Worm (Caenorhabditis elegans): ENCODE results near the gene pqn-16.

DNA sequence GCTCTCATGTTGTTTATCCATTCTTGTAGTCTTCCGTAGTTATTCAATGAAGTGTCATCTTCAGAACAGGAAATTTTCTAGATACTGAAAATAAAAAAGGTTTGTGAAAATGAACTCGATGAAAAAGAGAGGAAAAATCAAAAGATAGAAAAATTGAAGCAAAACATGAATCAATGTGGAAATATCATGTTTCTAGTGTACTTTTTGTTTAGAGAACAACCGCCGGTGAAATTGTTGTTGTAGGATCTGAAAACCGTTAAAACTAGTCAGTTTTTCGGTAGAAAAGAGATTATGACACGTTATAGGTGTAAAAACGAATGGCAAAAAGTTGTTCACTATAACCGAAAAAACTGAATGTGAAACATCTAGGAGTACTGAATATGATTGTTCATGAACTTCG lies 43.3 kb downstream of the pqn-16 start, which contains the start of gene pacs-1:
- TF ChIP-seq ces-1 (GFP tag; optimal IDR thresholded peaks at IDR 0.05) (no peak), nhr-12 (tag; optimal IDR thresholded peaks at IDR 0.05) (no peak), nhr-237 (tag; optimal IDR thresholded peaks at IDR 0.05) (no peak), unc-39 (tag; optimal IDR thresholded peaks at IDR 0.05) (no peak), mep-1 (tag; optimal IDR thresholded peaks at IDR 0.05) (no peak), nhr-28 (tag; optimal IDR thresholded peaks at IDR 0.05) (no peak)
